Fruit fly (Drosophila melanogaster): ENCODE measurements around the gene AP-1sigma.

DNA sequence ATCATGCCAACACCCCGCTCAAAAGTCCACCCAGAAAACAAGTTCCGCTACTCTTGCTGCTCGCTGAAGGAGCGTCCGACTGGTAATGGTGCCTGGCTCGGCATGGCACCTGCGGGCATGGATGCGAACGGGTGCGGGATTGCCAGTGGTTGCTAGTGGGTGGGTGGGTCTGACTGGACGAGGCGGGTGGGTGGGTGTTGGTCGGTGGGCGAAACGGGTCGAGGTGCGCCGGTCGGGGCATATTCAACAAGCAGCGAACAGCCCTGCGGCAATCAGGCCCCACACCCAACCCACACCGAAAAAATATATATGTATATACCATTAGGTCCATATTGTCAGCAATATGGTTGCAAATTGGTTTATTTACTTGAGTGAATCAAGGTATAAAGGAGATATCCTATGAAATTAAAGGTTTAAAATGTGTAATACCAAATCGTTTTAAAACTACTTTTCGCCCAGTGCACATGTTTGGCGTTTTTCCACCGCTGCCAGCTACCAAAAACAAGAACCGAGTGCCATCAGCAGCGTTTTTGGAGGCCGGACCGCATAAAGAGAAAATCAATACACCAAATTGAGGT is 52.3 kb downstream of the AP-1sigma start:
- no peak for TF ChIP-seq D1 (tag; optimal IDR thresholded peaks at IDR 0.05)
- TF ChIP-seq Pif1A (GFP tag; optimal IDR thresholded peaks at IDR 0.05) = peak; percentile 39
- no peak for TF ChIP-seq gl (tag; optimal IDR thresholded peaks at IDR 0.05)
- TF ChIP-seq CG17806 (tag; optimal IDR thresholded peaks at IDR 0.05) = no peak
- TF ChIP-seq CG34367 (tag; optimal IDR thresholded peaks at IDR 0.05) = no peak
